Worm (Caenorhabditis elegans) whole organism, young adult: ENCODE results near the gene R05G6.4.

Experiments
- F55B11.4 ChIP-seq: sonication (generic microtip); optimal IDR thresholded peaks from 2 replicates; lab custom pipeline; 2016; ENCODE audit warnings: missing compliant biosample characterization, missing genetic modification characterization, borderline replicate concordance; ENCODE audit not compliant: insufficient read depth
- T07F8.4 ChIP-seq: sonication (generic microtip); optimal IDR thresholded peaks from 2 replicates; lab custom pipeline; 2016; ENCODE audit warnings: mild to moderate bottlenecking, missing genetic modification characterization, moderate library complexity, missing compliant biosample characterization
- ama-1 ChIP-seq, 3 experiments: fragments of 150-350 bp in 1 of 3; sonication (generic microtip) in 2 of 3; optimal IDR thresholded peaks; 2 replicates each; lab custom pipeline; 2014 to 2018; ENCODE audit warnings: missing biosample characterization in 2 of 3, missing genetic modification characterization in 2 of 3, missing genetic modification reagents in 2 of 3
- athp-1 ChIP-seq: sonication (generic microtip); optimal IDR thresholded peaks from 2 replicates; lab custom pipeline; 2017; ENCODE audit warnings: mild to moderate bottlenecking, missing genetic modification characterization, missing compliant biosample characterization
- egl-18 ChIP-seq: fragments of 200-800 bp; sonication (Bioruptor generic); IDR thresholded peaks from 2 replicates; pipeline ENCODE4 v1.3.6; 2022; ENCODE audit warnings: missing genetic modification reagents, missing genetic modification characterization, missing compliant biosample characterization
- egrh-3 ChIP-seq: fragments of 200-800 bp; sonication (Bioruptor generic); IDR thresholded peaks from 2 replicates; pipeline ENCODE4 v1.3.6; 2022; ENCODE audit warnings: missing genetic modification reagents, missing genetic modification characterization, missing compliant biosample characterization
- ekl-4 ChIP-seq: fragments of 200-800 bp; sonication (Bioruptor generic); IDR thresholded peaks from 2 replicates; pipeline ENCODE4 v1.3.6; 2022; ENCODE audit warnings: missing genetic modification reagents, missing genetic modification characterization, missing compliant biosample characterization
- hmg-1.2 ChIP-seq: fragments of 200-800 bp; sonication (Bioruptor generic); IDR thresholded peaks from 2 replicates; pipeline ENCODE4 v1.3.6; 2022; ENCODE audit warnings: missing genetic modification reagents, missing genetic modification characterization, missing compliant biosample characterization
- lin-54 ChIP-seq: fragments of 200-800 bp; sonication (Bioruptor generic); optimal IDR thresholded peaks from 2 replicates; lab custom pipeline; 2018; ENCODE audit warnings: mild to moderate bottlenecking, missing genetic modification characterization, missing compliant biosample characterization
- nfya-1 ChIP-seq: sonication (generic microtip); optimal IDR thresholded peaks from 2 replicates; lab custom pipeline; 2017; ENCODE audit warnings: antibody characterized with exemption, missing compliant biosample characterization, missing genetic modification characterization, borderline replicate concordance; ENCODE audit not compliant: insufficient read depth
- nhr-90 ChIP-seq: sonication (generic microtip); optimal IDR thresholded peaks from 2 replicates; lab custom pipeline; 2016; ENCODE audit warnings: missing genotype, mild to moderate bottlenecking, missing genetic modification characterization, missing compliant biosample characterization
- pha-4 ChIP-seq: fragments of 150-350 bp; sonication (generic microtip); optimal IDR thresholded peaks from 2 replicates; lab custom pipeline; 2014; ENCODE audit warnings: missing biosample characterization, missing genetic modification reagents, missing genetic modification characterization
- rec-8 ChIP-seq, 2 experiments: sonication (generic microtip); optimal IDR thresholded peaks; 2 replicates each; lab custom pipeline; 2016; ENCODE audit warnings: mild to moderate bottlenecking in 2 of 2, missing genetic modification characterization in 2 of 2, missing genetic modification reagents in 2 of 2, missing genotype in 2 of 2, missing biosample characterization in 1 of 2, missing compliant biosample characterization in 1 of 2, moderate library complexity in 1 of 2
- sdz-38 ChIP-seq: sonication (generic microtip); optimal IDR thresholded peaks from 2 replicates; lab custom pipeline; 2016; ENCODE audit warnings: missing genotype, missing genetic modification characterization, missing compliant biosample characterization

ce11 chrIV:7520258-7520657 lies 7.2 kb downstream of the R05G6.4 start:
- TF ChIP-seq F55B11.4 (tag; lab: Kevin White, UChicago) (no peak), ama-1 (optimal IDR thresholded peaks at IDR 0.05; lab: Kevin White, UChicago) (no peak), ama-1 (GFP tag; optimal IDR thresholded peaks at IDR 0.05; lab: Kevin White, UChicago) (no peak), rec-8 (tag; optimal IDR thresholded peaks at IDR 0.05; lab: Kevin White, UChicago) (no peak), egrh-3 (GFP tag; lab: Robert Waterston, UW) (no peak), nhr-90 (no peak), nfya-1 (no peak), T07F8.4 (tag; lab: Kevin White, UChicago) (no peak), athp-1 (tag; lab: Kevin White, UChicago) (no peak), egl-18 (GFP tag; lab: Robert Waterston, UW) (no peak), hmg-1.2 (GFP tag; lab: Robert Waterston, UW) (no peak), sdz-38 (tag; lab: Kevin White, UChicago) (no peak), pha-4 (no peak), lin-54 (GFP tag; lab: Kevin White, UChicago) (no peak), ekl-4 (GFP tag; lab: Robert Waterston, UW) (no peak)
